Worm (Caenorhabditis elegans) whole organism, early embryonic: ENCODE results near the gene melo-1.

Source experiments
- aly-1 ChIP-seq: sonication (generic microtip); optimal IDR thresholded peaks from 2 replicates; lab custom pipeline; 2016; ENCODE audit warnings: missing genetic modification characterization, missing compliant biosample characterization
- ama-1 ChIP-seq: fragments of 150-350 bp; optimal IDR thresholded peaks from 2 replicates; lab custom pipeline; 2014
- ceh-13 ChIP-seq: fragments of 200-800 bp; sonication (Bioruptor generic); optimal IDR thresholded peaks from 2 replicates; lab custom pipeline; 2018; ENCODE audit warnings: mild to moderate bottlenecking, missing genetic modification characterization, missing compliant biosample characterization
- ceh-36 ChIP-seq: sonication (generic microtip); optimal IDR thresholded peaks from 2 replicates; lab custom pipeline; 2016; ENCODE audit warnings: missing genetic modification characterization, inconsistent platforms, missing compliant biosample characterization
- ets-7 ChIP-seq: sonication (generic microtip); optimal IDR thresholded peaks from 2 replicates; lab custom pipeline; 2016; ENCODE audit warnings: missing genotype, missing genetic modification characterization, missing compliant biosample characterization
- flt-1 ChIP-seq: fragments of 200-800 bp; sonication (Bioruptor generic); IDR thresholded peaks from 2 replicates; pipeline ENCODE4 v1.3.6; 2022; ENCODE audit warnings: missing genetic modification characterization, missing compliant biosample characterization
- hmbx-1 ChIP-seq: sonication (generic microtip); optimal IDR thresholded peaks from 2 replicates; lab custom pipeline; 2016; ENCODE audit warnings: mild to moderate bottlenecking, missing genetic modification characterization, missing compliant biosample characterization
- pes-1 ChIP-seq: fragments of 200-800 bp; sonication (Bioruptor generic); IDR thresholded peaks from 2 replicates; pipeline ENCODE4 v1.3.6; 2022; ENCODE audit warnings: missing genetic modification reagents, missing genetic modification characterization, missing compliant biosample characterization
- tbx-11 ChIP-seq: fragments of 200-800 bp; sonication (Bioruptor generic); IDR thresholded peaks from 2 replicates; pipeline ENCODE4 v1.3.6; 2022; ENCODE audit warnings: missing genetic modification characterization, missing compliant biosample characterization
- tbx-37 ChIP-seq: fragments of 200-800 bp; sonication (Bioruptor generic); conservative IDR thresholded peaks from 2 replicates; pipeline ENCODE4 v1.3.6; 2022; ENCODE audit warnings: missing genetic modification reagents, missing genetic modification characterization, missing compliant biosample characterization
- tra-4 ChIP-seq: sonication (generic microtip); optimal IDR thresholded peaks from 2 replicates; lab custom pipeline; 2017; ENCODE audit warnings: missing genetic modification characterization, missing compliant biosample characterization

ce11 chrIV:14802316-14802715 lies 15.5 kb downstream of the melo-1 start, which contains the start of gene Y57G11C.1142:
- TF ChIP-seq hmbx-1 (tag; lab: Kevin White, UChicago) (no peak), ceh-13 (GFP tag; lab: Kevin White, UChicago) (no peak), ama-1 (lab: Kevin White, UChicago) (no peak), flt-1 (no peak), tra-4 (tag; lab: Kevin White, UChicago) (no peak), aly-1 (no peak), pes-1 (GFP tag; lab: Robert Waterston, UW) (no peak), tbx-11 (GFP tag; lab: Robert Waterston, UW) (no peak), tbx-37 (GFP tag; lab: Robert Waterston, UW) (no peak), ceh-36 (tag; lab: Kevin White, UChicago) (no peak), ets-7 (tag; lab: Kevin White, UChicago) (no peak)
